Worm (Caenorhabditis elegans) whole organism, L1 larva: ENCODE results near the gene srxa-19.

Experiments
- F16B12.6 ChIP-seq: fragments of 150-350 bp; optimal IDR thresholded peaks from 2 replicates; lab custom pipeline; 2014; ENCODE audit warnings: missing biosample characterization, missing genetic modification characterization
- alr-1 ChIP-seq: fragments of 200-800 bp; sonication (Bioruptor generic); optimal IDR thresholded peaks from 2 replicates; lab custom pipeline; 2018; ENCODE audit warnings: borderline replicate concordance, mild to moderate bottlenecking, missing genetic modification characterization, missing compliant biosample characterization
- ama-1 ChIP-seq: fragments of 150-350 bp; optimal IDR thresholded peaks from 2 replicates; lab custom pipeline; 2014
- elt-2 ChIP-seq: sonication (generic microtip); optimal IDR thresholded peaks from 2 replicates; lab custom pipeline; 2016; ENCODE audit warnings: missing genetic modification characterization, mild to moderate bottlenecking, inconsistent platforms, missing compliant biosample characterization, missing genetic modification reagents
- fkh-10 ChIP-seq: sonication (generic microtip); optimal IDR thresholded peaks from 2 replicates; lab custom pipeline; 2017; ENCODE audit warnings: missing biosample characterization, missing genetic modification reagents, missing genetic modification characterization
- lin-15B ChIP-seq: fragments of 150-350 bp; sonication (generic microtip); optimal IDR thresholded peaks from 3 replicates; lab custom pipeline; 2014; ENCODE audit warnings: missing biosample characterization, missing genetic modification characterization
- mab-9 ChIP-seq: fragments of 200-800 bp; sonication (Bioruptor generic); IDR thresholded peaks from 2 replicates; pipeline ENCODE4 v1.3.6; 2022; ENCODE audit warnings: missing genetic modification reagents, missing genetic modification characterization, missing compliant biosample characterization
- nhr-11 ChIP-seq: fragments of 150-350 bp; optimal IDR thresholded peaks from 2 replicates; lab custom pipeline; 2014; ENCODE audit warnings: missing biosample characterization, missing genetic modification characterization
- nhr-12 ChIP-seq: sonication (generic microtip); optimal IDR thresholded peaks from 2 replicates; lab custom pipeline; 2017; ENCODE audit warnings: missing biosample characterization, missing genetic modification characterization
- nhr-76 ChIP-seq: sonication (generic microtip); optimal IDR thresholded peaks from 2 replicates; lab custom pipeline; 2017; ENCODE audit warnings: missing biosample characterization, missing genetic modification characterization
- nhr-77 ChIP-seq: fragments of 150-350 bp; optimal IDR thresholded peaks from 2 replicates; lab custom pipeline; 2014; ENCODE audit warnings: missing biosample characterization, missing genetic modification characterization
- unc-130 ChIP-seq: fragments of 150-350 bp; optimal IDR thresholded peaks from 2 replicates; lab custom pipeline; 2017; ENCODE audit warnings: missing biosample characterization, missing genetic modification characterization, inconsistent platforms
- unc-62 ChIP-seq: fragments of 150-350 bp; optimal IDR thresholded peaks from 2 replicates; lab custom pipeline; 2014; ENCODE audit warnings: missing biosample characterization, missing genetic modification reagents, missing genetic modification characterization
- ztf-11 ChIP-seq, 2 experiments: sonication (generic microtip); optimal IDR thresholded peaks; 2 replicates each; lab custom pipeline; 2016 to 2017; ENCODE audit warnings: missing genetic modification characterization in 2 of 2, missing biosample characterization in 1 of 2, missing compliant biosample characterization in 1 of 2

ce11 chrV:10107309-10107708 lies 15.3 kb downstream of the srxa-19 start, which contains the start of gene C08B6.11:
- no peak for TF ChIP-seq fkh-10 (GFP tag; lab: Kevin White, UChicago)
- no peak for TF ChIP-seq ama-1 (lab: Kevin White, UChicago)
- no peak for TF ChIP-seq nhr-11 (tag; lab: Kevin White, UChicago)
- TF ChIP-seq nhr-12 (tag; lab: Kevin White, UChicago): no peak
- no peak for TF ChIP-seq lin-15B (tag; lab: Kevin White, UChicago)
- TF ChIP-seq unc-62 (GFP tag; lab: Kevin White, UChicago): no peak
- no peak for TF ChIP-seq mab-9 (GFP tag; lab: Robert Waterston, UW)
- TF ChIP-seq nhr-76 (tag; lab: Kevin White, UChicago): no peak
- TF ChIP-seq nhr-77 (tag; lab: Kevin White, UChicago): no peak
- no peak for TF ChIP-seq ztf-11 (tag; optimal IDR thresholded peaks at IDR 0.05; lab: Kevin White, UChicago)
- TF ChIP-seq F16B12.6: no peak
- no peak for TF ChIP-seq unc-130 (tag; lab: Kevin White, UChicago)
- TF ChIP-seq alr-1 (tag; lab: Kevin White, UChicago): no peak
- TF ChIP-seq elt-2 (tag; lab: Kevin White, UChicago): no peak
